Fruit fly (Drosophila melanogaster) whole organism, prepupa: Measurements from ENCODE around the gene Nhe3.

Experiments used
- CG6276 ChIP-seq: fragments of 200-800 bp; sonication (Bioruptor generic); optimal IDR thresholded peaks from 2 replicates; lab custom pipeline; 2017; ENCODE audit warnings: missing biosample characterization, mild to moderate bottlenecking, missing genetic modification characterization
- CG7368 ChIP-seq: fragments of 200-800 bp; sonication (Bioruptor generic); optimal IDR thresholded peaks from 3 replicates; lab custom pipeline; 2016; ENCODE audit warnings: missing biosample characterization, missing genetic modification characterization
- Lpt ChIP-seq: fragments of 200-800 bp; sonication (Bioruptor generic); optimal IDR thresholded peaks from 3 replicates; lab custom pipeline; 2016; ENCODE audit warnings: missing biosample characterization, missing genetic modification characterization
- Met ChIP-seq: fragments of 200-800 bp; sonication (Bioruptor generic); optimal IDR thresholded peaks from 3 replicates; lab custom pipeline; 2016; ENCODE audit warnings: missing biosample characterization, missing genetic modification characterization
- acj6 ChIP-seq: fragments of 200-800 bp; sonication (Bioruptor generic); optimal IDR thresholded peaks from 3 replicates; lab custom pipeline; 2016; ENCODE audit warnings: missing biosample characterization, missing genetic modification characterization

DNA sequence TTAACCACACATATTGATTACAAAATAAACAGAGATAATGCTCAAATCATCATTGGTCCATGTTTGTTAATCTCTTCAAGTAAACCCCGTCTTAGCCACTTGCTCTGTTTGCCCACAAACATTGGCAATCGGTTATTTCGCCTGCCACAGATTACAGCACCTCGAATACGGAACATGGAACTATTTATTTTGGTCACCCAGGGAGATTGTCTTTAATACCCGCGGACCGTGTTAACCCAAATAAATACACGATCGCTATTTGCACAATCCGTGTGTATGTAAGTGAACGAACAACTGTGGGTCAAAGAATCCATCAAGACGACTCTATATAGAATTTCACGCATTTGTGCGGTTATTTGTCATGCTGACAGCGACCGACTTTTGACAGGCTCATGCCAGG, 16.6 kb upstream of the Nhe3 start:
- TF ChIP-seq Met (GFP tag; lab: Kevin White, UChicago) (no peak), acj6 (no peak), Lpt (GFP tag; lab: Kevin White, UChicago) (no peak), CG7368 (GFP tag; lab: Kevin White, UChicago) (no peak), CG6276 (no peak)
